Fruit fly (Drosophila melanogaster) whole organism: Measurements from ENCODE around the gene Bx42.

ENCODE experiments used
- CG8478 ChIP-seq: fragments of >200 bp; optimal IDR thresholded peaks from 2 replicates; lab custom pipeline; 2018; ENCODE audit warnings: inconsistent platforms
- Dll ChIP-seq: fragments of >200 bp; optimal IDR thresholded peaks from 2 replicates; lab custom pipeline; 2017
- EcR ChIP-seq, 2 experiments: fragments of >200 bp; optimal IDR thresholded peaks; 2 replicates each; lab custom pipeline; 2017; ENCODE audit warnings: missing biosample characterization in 2 of 2, missing genetic modification characterization in 2 of 2, missing genetic modification reagents in 2 of 2
- pan ChIP-seq: fragments of >200 bp; optimal IDR thresholded peaks from 2 replicates; lab custom pipeline; 2017
- psq ChIP-seq: fragments of >200 bp; optimal IDR thresholded peaks from 2 replicates; lab custom pipeline; 2017
- usp ChIP-seq: fragments of >200 bp; optimal IDR thresholded peaks from 2 replicates; lab custom pipeline; 2017; ENCODE audit warnings: missing biosample characterization, missing genetic modification characterization, mixed read lengths

The Bx42 gene

dm6 chrX:9106212-9106774, at the start of gene Bx42:
Bx42 (minus strand) TSS chrX:9106604.
- no peak for TF ChIP-seq Dll (lab: Kevin White, UChicago)
- TF ChIP-seq EcR (GFP tag; optimal IDR thresholded peaks at IDR 0.05; lab: Kevin White, UChicago), result no peak
- no peak for TF ChIP-seq CG8478 (lab: Kevin White, UChicago)
- TF ChIP-seq usp, result no peak
- TF ChIP-seq psq (lab: Kevin White, UChicago), result no peak
- no peak for TF ChIP-seq pan (lab: Kevin White, UChicago)

dm6 chrX:9155715-9156387, 49.4 kb upstream of the Bx42 start:
- TF ChIP-seq usp (no peak), psq (lab: Kevin White, UChicago) (no peak), CG8478 (lab: Kevin White, UChicago) (peak; percentile 43), Dll (lab: Kevin White, UChicago) (peak; percentile 41), pan (lab: Kevin White, UChicago) (no peak), EcR (GFP tag; optimal IDR thresholded peaks at IDR 0.05; lab: Kevin White, UChicago) (no peak)

- TF ChIP-seq Dll (lab: Kevin White, UChicago) (no peak), psq (lab: Kevin White, UChicago) (no peak), CG8478 (lab: Kevin White, UChicago) (no peak), pan (lab: Kevin White, UChicago) (no peak), EcR (GFP tag; optimal IDR thresholded peaks at IDR 0.05; lab: Kevin White, UChicago) (no peak), usp (no peak)
Observed at dm6 chrX:9155134-9155533, 48.7 kb upstream of the Bx42 start.

dm6 chrX:9152127-9152598, 45.8 kb upstream of the Bx42 start:
- TF ChIP-seq psq (lab: Kevin White, UChicago), result no peak
- no peak for TF ChIP-seq usp
- no peak for TF ChIP-seq EcR (GFP tag; optimal IDR thresholded peaks at IDR 0.05; lab: Kevin White, UChicago)
- TF ChIP-seq Dll (lab: Kevin White, UChicago), result no peak
- no peak for TF ChIP-seq pan (lab: Kevin White, UChicago)
- no peak for TF ChIP-seq CG8478 (lab: Kevin White, UChicago)

- TF ChIP-seq usp (no peak), CG8478 (lab: Kevin White, UChicago) (no peak), Dll (lab: Kevin White, UChicago) (no peak), EcR (GFP tag; optimal IDR thresholded peaks at IDR 0.05; lab: Kevin White, UChicago) (no peak), pan (lab: Kevin White, UChicago) (no peak), psq (lab: Kevin White, UChicago) (no peak)
Observed at dm6 chrX:9148989-9149522, 42.7 kb upstream of the Bx42 start, which contains the start of the genes fh and Bap111. fh (minus strand) TSS chrX:9149071. Bap111 (plus strand) TSS chrX:9149309.

dm6 chrX:9142224-9142802, 35.9 kb upstream of the Bx42 start, which contains the start of gene CG7065:
CG7065 (plus strand) TSS chrX:9142493.
- TF ChIP-seq usp (no peak), psq (lab: Kevin White, UChicago) (no peak), pan (lab: Kevin White, UChicago) (no peak), CG8478 (lab: Kevin White, UChicago) (no peak)

dm6 chrX:9141219-9141618, 34.8 kb upstream of the Bx42 start:
- TF ChIP-seq CG8478 (lab: Kevin White, UChicago) (no peak), EcR (GFP tag; optimal IDR thresholded peaks at IDR 0.05; lab: Kevin White, UChicago) (no peak), pan (lab: Kevin White, UChicago) (no peak), Dll (lab: Kevin White, UChicago) (no peak), psq (lab: Kevin White, UChicago) (no peak), usp (no peak)

- no peak for TF ChIP-seq CG8478 (lab: Kevin White, UChicago)
- no peak for TF ChIP-seq psq (lab: Kevin White, UChicago)
- no peak for TF ChIP-seq usp
- no peak for TF ChIP-seq EcR (GFP tag; optimal IDR thresholded peaks at IDR 0.05; lab: Kevin White, UChicago)
- no peak for TF ChIP-seq pan (lab: Kevin White, UChicago)
- TF ChIP-seq Dll (lab: Kevin White, UChicago), result no peak
Observed at dm6 chrX:9139138-9139537, 32.7 kb upstream of the Bx42 start.

dm6 chrX:9136776-9137550, 30.6 kb upstream of the Bx42 start:
- TF ChIP-seq psq (lab: Kevin White, UChicago) (no peak), usp (no peak), pan (lab: Kevin White, UChicago) (no peak), Dll (lab: Kevin White, UChicago) (no peak), EcR (GFP tag; optimal IDR thresholded peaks at IDR 0.05; lab: Kevin White, UChicago) (no peak), CG8478 (lab: Kevin White, UChicago) (no peak)

dm6 chrX:9134922-9135453, 28.6 kb upstream of the Bx42 start, which contains the start of gene fend:
fend (minus strand) TSS chrX:9135099.
- TF ChIP-seq psq (lab: Kevin White, UChicago), result no peak
- no peak for TF ChIP-seq CG8478 (lab: Kevin White, UChicago)
- TF ChIP-seq EcR (GFP tag; optimal IDR thresholded peaks at IDR 0.05; lab: Kevin White, UChicago), result no peak
- TF ChIP-seq Dll (lab: Kevin White, UChicago), result no peak
- no peak for TF ChIP-seq usp
- TF ChIP-seq pan (lab: Kevin White, UChicago), result no peak
